Fruit fly (Drosophila melanogaster): ENCODE data around the gene U2af50.

dm6 chrX:16373541-16373940 lies 14.7 kb upstream of the U2af50 start:
- TF ChIP-seq EcR (GFP tag; optimal IDR thresholded peaks at IDR 0.05) (no peak), CG8478 (optimal IDR thresholded peaks at IDR 0.05) (no peak)

All from whole organism.